Fruit fly (Drosophila melanogaster) whole organism, embryonic: ENCODE data around the gene Kmn1.

Source experiments
- ATbp ChIP-seq: fragments of 200-800 bp; sonication (Bioruptor generic); optimal IDR thresholded peaks from 2 replicates; lab custom pipeline; 2017; ENCODE audit warnings: missing biosample characterization, mild to moderate bottlenecking, missing genetic modification characterization, missing genetic modification reagents
- Abd-B ChIP-seq: fragments of 200-800 bp; sonication (Bioruptor generic); optimal IDR thresholded peaks from 2 replicates; lab custom pipeline; 2018; ENCODE audit warnings: missing biosample characterization, mild to moderate bottlenecking, missing genetic modification characterization, moderate library complexity
- Aef1 ChIP-seq: fragments of 200-800 bp; sonication (Bioruptor generic); IDR thresholded peaks from 3 replicates; pipeline ENCODE4 v1.3.6; 2022; ENCODE audit warnings: missing biosample characterization, missing genetic modification characterization
- Bdp1 ChIP-seq: fragments of 200-800 bp; sonication (Bioruptor generic); optimal IDR thresholded peaks from 3 replicates; lab custom pipeline; 2016; ENCODE audit warnings: missing biosample characterization, missing genetic modification characterization
- CG10267 ChIP-seq: fragments of 200-800 bp; sonication (Bioruptor generic); optimal IDR thresholded peaks from 2 replicates; lab custom pipeline; 2018; ENCODE audit warnings: missing biosample characterization, mild to moderate bottlenecking, missing genetic modification characterization, moderate library complexity
- CG10979 ChIP-seq: fragments of 200-800 bp; sonication (Bioruptor generic); optimal IDR thresholded peaks from 2 replicates; lab custom pipeline; 2018; ENCODE audit warnings: missing biosample characterization, mild to moderate bottlenecking, missing genetic modification characterization, moderate library complexity
- CG12071 ChIP-seq: fragments of 200-800 bp; sonication (Bioruptor generic); optimal IDR thresholded peaks from 3 replicates; lab custom pipeline; 2018; ENCODE audit warnings: missing biosample characterization, mild to moderate bottlenecking, missing genetic modification characterization
- CG12219 ChIP-seq: fragments of 200-800 bp; sonication (Bioruptor generic); optimal IDR thresholded peaks from 3 replicates; lab custom pipeline; 2018; ENCODE audit warnings: missing biosample characterization, mild to moderate bottlenecking, missing genetic modification characterization
- CG12236 ChIP-seq: fragments of 200-800 bp; sonication (Bioruptor generic); optimal IDR thresholded peaks from 2 replicates; lab custom pipeline; 2016; ENCODE audit warnings: missing biosample characterization, missing genetic modification characterization
- CG12659 ChIP-seq: fragments of 200-800 bp; sonication (Bioruptor generic); optimal IDR thresholded peaks from 3 replicates; lab custom pipeline; 2017; ENCODE audit warnings: mild to moderate bottlenecking, missing biosample characterization, missing genetic modification reagents, missing genetic modification characterization
- CG13624 ChIP-seq: fragments of 200-800 bp; sonication (Bioruptor generic); optimal IDR thresholded peaks from 2 replicates; lab custom pipeline; 2016; ENCODE audit warnings: missing biosample characterization, missing genetic modification characterization
- CG17912 ChIP-seq: fragments of 200-800 bp; sonication (Bioruptor generic); optimal IDR thresholded peaks from 2 replicates; lab custom pipeline; 2018; ENCODE audit warnings: missing biosample characterization, mild to moderate bottlenecking, missing genetic modification characterization
- CG2129 ChIP-seq: fragments of 200-800 bp; sonication (Bioruptor generic); IDR thresholded peaks from 2 replicates; pipeline ENCODE4 v1.3.6; 2022; ENCODE audit warnings: missing biosample characterization, missing genetic modification characterization; ENCODE audit not compliant: partially characterized antibody
- CG2712 ChIP-seq: fragments of 200-800 bp; optimal IDR thresholded peaks from 3 replicates; lab custom pipeline; 2019; ENCODE audit warnings: missing biosample characterization, mild to moderate bottlenecking, missing genetic modification characterization, moderate library complexity
- CG33213 ChIP-seq: fragments of 200-800 bp; sonication (Bioruptor generic); optimal IDR thresholded peaks from 3 replicates; lab custom pipeline; 2016; ENCODE audit warnings: missing biosample characterization, missing genetic modification characterization
- CG34422 ChIP-seq: fragments of 200-800 bp; sonication (Bioruptor generic); IDR thresholded peaks from 3 replicates; pipeline ENCODE4 v1.3.6; 2022; ENCODE audit warnings: missing biosample characterization, missing genetic modification characterization
- CG3838 ChIP-seq: fragments of 200-800 bp; sonication (Bioruptor generic); optimal IDR thresholded peaks from 3 replicates; lab custom pipeline; 2016; ENCODE audit warnings: missing biosample characterization, missing genetic modification characterization
- CG4282 ChIP-seq: fragments of 200-800 bp; sonication (Bioruptor generic); optimal IDR thresholded peaks from 2 replicates; lab custom pipeline; 2016; ENCODE audit warnings: missing biosample characterization, missing genetic modification characterization
- CG4730 ChIP-seq: fragments of 200-800 bp; sonication (Bioruptor generic); IDR thresholded peaks from 2 replicates; pipeline ENCODE4 v1.3.6; 2022; ENCODE audit warnings: missing biosample characterization, missing genetic modification characterization
- CG6813 ChIP-seq: fragments of 200-800 bp; sonication (Bioruptor generic); optimal IDR thresholded peaks from 2 replicates; lab custom pipeline; 2017; ENCODE audit warnings: missing biosample characterization, missing genetic modification characterization, mild to moderate bottlenecking, moderate library complexity, missing genetic modification reagents
- CG9932 ChIP-seq: fragments of 200-800 bp; sonication (Bioruptor generic); IDR thresholded peaks from 2 replicates; pipeline ENCODE4 v1.3.6; 2022; ENCODE audit warnings: missing biosample characterization, missing genetic modification characterization
- Fer2 ChIP-seq: fragments of 200-800 bp; sonication (Bioruptor generic); optimal IDR thresholded peaks from 2 replicates; lab custom pipeline; 2018; ENCODE audit warnings: missing biosample characterization, mild to moderate bottlenecking, missing genetic modification characterization, moderate library complexity
- HLHmδ ChIP-seq: fragments of 200-800 bp; sonication (Bioruptor generic); optimal IDR thresholded peaks from 2 replicates; lab custom pipeline; 2018; ENCODE audit warnings: missing biosample characterization, mild to moderate bottlenecking, missing genetic modification characterization, moderate library complexity
- Hey ChIP-seq: fragments of 200-800 bp; sonication (Bioruptor generic); optimal IDR thresholded peaks from 3 replicates; lab custom pipeline; 2018; ENCODE audit warnings: missing biosample characterization, mild to moderate bottlenecking, missing genetic modification characterization
- Hmr ChIP-seq: fragments of 200-800 bp; sonication (Bioruptor generic); optimal IDR thresholded peaks from 3 replicates; lab custom pipeline; 2017; ENCODE audit warnings: mild to moderate bottlenecking, missing biosample characterization, missing genetic modification reagents, missing genetic modification characterization
- Kr ChIP-seq: fragments of 200-800 bp; sonication (Bioruptor generic); optimal IDR thresholded peaks from 2 replicates; lab custom pipeline; 2017; ENCODE audit warnings: missing biosample characterization, mild to moderate bottlenecking, missing genetic modification characterization
- Sry-β ChIP-seq: fragments of 200-800 bp; sonication (Bioruptor generic); optimal IDR thresholded peaks from 2 replicates; lab custom pipeline; 2018; ENCODE audit warnings: missing biosample characterization, mild to moderate bottlenecking, missing genetic modification characterization, moderate library complexity
- Trl ChIP-seq, 3 experiments: fragments of >200 bp in 2 of 3; fragments of 200-800 bp in 1 of 3; sonication (Bioruptor generic) in 1 of 3; optimal IDR thresholded peaks; 2 replicates in 1 of 3; 3 replicates in 2 of 3; lab custom pipeline; 2016 to 2017; ENCODE audit warnings: missing biosample characterization in 1 of 3, missing genetic modification characterization in 1 of 3
- Usf ChIP-seq: fragments of 200-800 bp; sonication (Bioruptor generic); optimal IDR thresholded peaks from 2 replicates; lab custom pipeline; 2017; ENCODE audit warnings: missing genotype, missing biosample characterization, missing genetic modification characterization
- Vsx1 ChIP-seq: fragments of 200-800 bp; sonication (Bioruptor generic); optimal IDR thresholded peaks from 2 replicates; lab custom pipeline; 2017; ENCODE audit warnings: missing biosample characterization, mild to moderate bottlenecking, missing genetic modification characterization, missing genetic modification reagents
- Xrp1 ChIP-seq: fragments of 200-800 bp; sonication (Bioruptor generic); IDR thresholded peaks from 2 replicates; pipeline ENCODE4 v1.3.6; 2022; ENCODE audit warnings: missing biosample characterization, missing genetic modification characterization
- ac ChIP-seq: fragments of 200-800 bp; sonication (Bioruptor generic); optimal IDR thresholded peaks from 3 replicates; lab custom pipeline; 2017; ENCODE audit warnings: missing biosample characterization, mild to moderate bottlenecking, missing genetic modification characterization
- bsh ChIP-seq, 2 experiments: fragments of 200-800 bp; sonication (Bioruptor generic); optimal IDR thresholded peaks; 2 replicates each; lab custom pipeline; 2017 to 2018; ENCODE audit warnings: mild to moderate bottlenecking in 2 of 2, missing biosample characterization in 2 of 2, missing genetic modification characterization in 2 of 2, moderate library complexity in 1 of 2
- crol ChIP-seq: fragments of 200-800 bp; sonication (Bioruptor generic); IDR thresholded peaks from 2 replicates; pipeline ENCODE4 v1.3.6; 2022; ENCODE audit warnings: missing biosample characterization, missing genetic modification characterization
- dimm ChIP-seq: fragments of 200-800 bp; sonication (Bioruptor generic); IDR thresholded peaks from 2 replicates; pipeline ENCODE4 v1.3.6; 2022; ENCODE audit warnings: missing biosample characterization, missing genetic modification characterization
- dm ChIP-seq: fragments of 200-800 bp; sonication (Bioruptor generic); optimal IDR thresholded peaks from 3 replicates; lab custom pipeline; 2016; ENCODE audit warnings: missing biosample characterization, missing genetic modification characterization
- emc ChIP-seq: fragments of 200-800 bp; sonication (Bioruptor generic); optimal IDR thresholded peaks from 2 replicates; lab custom pipeline; 2016; ENCODE audit warnings: missing biosample characterization, missing genetic modification characterization
- ems ChIP-seq: fragments of 200-800 bp; sonication (Bioruptor generic); optimal IDR thresholded peaks from 3 replicates; lab custom pipeline; 2016; ENCODE audit warnings: missing biosample characterization, missing genetic modification characterization
- ewg ChIP-seq: fragments of 200-800 bp; sonication (Bioruptor generic); optimal IDR thresholded peaks from 3 replicates; lab custom pipeline; 2017; ENCODE audit warnings: mild to moderate bottlenecking, missing biosample characterization, missing genetic modification reagents, missing genetic modification characterization
- fd64A ChIP-seq: fragments of 200-800 bp; sonication (Bioruptor generic); optimal IDR thresholded peaks from 3 replicates; lab custom pipeline; 2018; ENCODE audit warnings: missing biosample characterization, mild to moderate bottlenecking, missing genetic modification characterization
- mirr ChIP-seq: fragments of 200-800 bp; sonication (Bioruptor generic); optimal IDR thresholded peaks from 3 replicates; lab custom pipeline; 2018; ENCODE audit warnings: missing biosample characterization, mild to moderate bottlenecking, missing genetic modification characterization
- oc ChIP-seq: fragments of 200-800 bp; sonication (Bioruptor generic); optimal IDR thresholded peaks from 2 replicates; lab custom pipeline; 2018; ENCODE audit warnings: missing biosample characterization, mild to moderate bottlenecking, missing genetic modification characterization, moderate library complexity
- peb ChIP-seq: fragments of 200-800 bp; sonication (Bioruptor generic); IDR thresholded peaks from 2 replicates; pipeline ENCODE4 v1.3.6; 2022; ENCODE audit warnings: missing biosample characterization, missing genetic modification characterization
- pfk ChIP-seq: fragments of 200-800 bp; sonication (Bioruptor generic); optimal IDR thresholded peaks from 2 replicates; lab custom pipeline; 2018; ENCODE audit warnings: missing biosample characterization, mild to moderate bottlenecking, missing genetic modification characterization, moderate library complexity
- phol ChIP-seq: fragments of 200-800 bp; sonication (Bioruptor generic); optimal IDR thresholded peaks from 3 replicates; lab custom pipeline; 2018; ENCODE audit warnings: missing biosample characterization, mild to moderate bottlenecking, missing genetic modification characterization, moderate library complexity
- sqz ChIP-seq: fragments of 200-800 bp; sonication (Bioruptor generic); optimal IDR thresholded peaks from 3 replicates; lab custom pipeline; 2018; ENCODE audit warnings: missing biosample characterization, mild to moderate bottlenecking, missing genetic modification characterization
- tio ChIP-seq: fragments of 200-800 bp; sonication (Bioruptor generic); optimal IDR thresholded peaks from 2 replicates; lab custom pipeline; 2017; ENCODE audit warnings: missing biosample characterization, missing genetic modification characterization, inconsistent platforms
- ttk ChIP-seq: fragments of 200-800 bp; sonication (Bioruptor generic); IDR thresholded peaks from 2 replicates; pipeline ENCODE4 v2.1.2; 2022; ENCODE audit warnings: missing biosample characterization, missing genetic modification characterization
- usp ChIP-seq: fragments of >200 bp; optimal IDR thresholded peaks from 2 replicates; lab custom pipeline; 2017; ENCODE audit warnings: missing biosample characterization, missing genetic modification characterization
- z ChIP-seq: fragments of 200-800 bp; sonication (Bioruptor generic); IDR thresholded peaks from 3 replicates; pipeline ENCODE4 v1.3.6; 2022; ENCODE audit warnings: missing biosample characterization, missing genetic modification characterization
- zen ChIP-seq: fragments of 200-800 bp; sonication (Bioruptor generic); optimal IDR thresholded peaks from 3 replicates; lab custom pipeline; 2018; ENCODE audit warnings: missing biosample characterization, mild to moderate bottlenecking, missing genetic modification characterization, moderate library complexity

Gene Kmn1

dm6 chrX:11548701-11549100 lies 23.5 kb downstream of the Kmn1 start (continued):
- TF ChIP-seq bsh (GFP tag; optimal IDR thresholded peaks at IDR 0.05; lab: Kevin White, UChicago) (peak; percentile 57 to 69), z (GFP tag; lab: Robert Waterston, UW) (no peak), Aef1 (no peak), CG10979 (tag; lab: Kevin White, UChicago) (peak; percentile 70), Hey (tag; lab: Kevin White, UChicago) (no peak), CG13624 (GFP tag; lab: Kevin White, UChicago) (peak; percentile 15), ems (GFP tag; lab: Kevin White, UChicago) (no peak), oc (tag; lab: Kevin White, UChicago) (no peak), mirr (GFP tag; lab: Kevin White, UChicago) (no peak), Bdp1 (peak; percentile 24), Usf (GFP tag; lab: Kevin White, UChicago) (no peak), pfk (GFP tag; lab: Kevin White, UChicago) (no peak), Trl (optimal IDR thresholded peaks at IDR 0.05; lab: Kevin White, UChicago) (no peak), Trl (GFP tag; optimal IDR thresholded peaks at IDR 0.05; lab: Kevin White, UChicago) (peak; percentile 19), Xrp1 (GFP tag; lab: Robert Waterston, UW) (peak; percentile 64), phol (peak; percentile 58), dimm (GFP tag; lab: Robert Waterston, UW) (no peak), Sry-β (GFP tag; lab: Kevin White, UChicago) (no peak), HLHmδ (GFP tag; lab: Kevin White, UChicago) (no peak), ttk (no peak), CG4730 (GFP tag; lab: Robert Waterston, UW) (no peak), CG3838 (GFP tag; lab: Kevin White, UChicago) (peak; percentile 43), peb (GFP tag; lab: Robert Waterston, UW) (no peak), Vsx1 (GFP tag; lab: Kevin White, UChicago) (no peak), zen (tag; lab: Kevin White, UChicago) (no peak), ATbp (GFP tag; lab: Kevin White, UChicago) (peak; percentile 15), CG12659 (GFP tag; lab: Kevin White, UChicago) (no peak), Kr (no peak), ac (no peak), tio (GFP tag; lab: Kevin White, UChicago) (no peak), CG34422 (GFP tag; lab: Robert Waterston, UW) (no peak), emc (GFP tag; lab: Kevin White, UChicago) (no peak), CG9932 (GFP tag; lab: Robert Waterston, UW) (no peak), CG12219 (GFP tag; lab: Kevin White, UChicago) (peak; percentile 29), Fer2 (tag; lab: Kevin White, UChicago) (no peak), Hmr (peak; percentile 10), Abd-B (GFP tag; lab: Kevin White, UChicago) (no peak), CG17912 (no peak), usp (GFP tag; lab: Kevin White, UChicago) (no peak), CG4282 (GFP tag; lab: Kevin White, UChicago) (no peak), fd64A (GFP tag; lab: Kevin White, UChicago) (no peak), CG2129 (GFP tag; lab: Robert Waterston, UW) (no peak), CG12071 (GFP tag; lab: Kevin White, UChicago) (no peak), ewg (GFP tag; lab: Kevin White, UChicago) (no peak), crol (GFP tag; lab: Robert Waterston, UW) (no peak), sqz (GFP tag; lab: Kevin White, UChicago) (no peak), dm (no peak), CG6813 (GFP tag; lab: Kevin White, UChicago) (peak; percentile 14), CG2712 (peak; percentile 72), CG33213 (no peak), CG12236 (peak; percentile 3), CG10267 (peak; percentile 64)
